Worm (Caenorhabditis elegans) whole organism, late embryonic: ENCODE measurements around the gene pitp-1.

ENCODE experiments used
- F13H6.1 ChIP-seq: sonication (generic microtip); optimal IDR thresholded peaks from 2 replicates; lab custom pipeline; 2016; ENCODE audit warnings: missing genetic modification characterization, missing compliant biosample characterization
- ama-1 ChIP-seq: fragments of 150-350 bp; optimal IDR thresholded peaks from 2 replicates; lab custom pipeline; 2014
- ceh-2 ChIP-seq: sonication (generic microtip); optimal IDR thresholded peaks from 2 replicates; lab custom pipeline; 2016; ENCODE audit warnings: missing genotype, missing genetic modification characterization, missing compliant biosample characterization
- ceh-22 ChIP-seq: sonication (generic microtip); optimal IDR thresholded peaks from 2 replicates; lab custom pipeline; 2017; ENCODE audit warnings: missing biosample characterization, missing genetic modification characterization
- ceh-48 ChIP-seq: sonication (generic microtip); optimal IDR thresholded peaks from 2 replicates; lab custom pipeline; 2016; ENCODE audit warnings: missing genetic modification characterization, inconsistent platforms, missing compliant biosample characterization
- fax-1 ChIP-seq: sonication (generic microtip); optimal IDR thresholded peaks from 2 replicates; lab custom pipeline; 2016; ENCODE audit warnings: missing genotype, missing genetic modification characterization, missing compliant biosample characterization
- mec-3 ChIP-seq: sonication (generic microtip); optimal IDR thresholded peaks from 2 replicates; lab custom pipeline; 2016; ENCODE audit warnings: borderline replicate concordance, missing genetic modification characterization, missing compliant biosample characterization
- nfya-1 ChIP-seq: sonication (generic microtip); optimal IDR thresholded peaks from 2 replicates; lab custom pipeline; 2017; ENCODE audit warnings: missing genetic modification characterization, mild to moderate bottlenecking, missing compliant biosample characterization, antibody characterized with exemption, moderate library complexity
- pax-1 ChIP-seq: fragments of 150-350 bp; optimal IDR thresholded peaks from 2 replicates; lab custom pipeline; 2014; ENCODE audit warnings: missing biosample characterization, missing genetic modification characterization
- pha-4 ChIP-seq: fragments of 150-350 bp; optimal IDR thresholded peaks from 2 replicates; lab custom pipeline; 2018; ENCODE audit warnings: missing biosample characterization, missing genetic modification reagents, missing genetic modification characterization
- unc-3 ChIP-seq, 2 experiments: fragments of 200-800 bp in 1 of 2; sonication (Bioruptor generic) in 1 of 2; sonication (generic microtip) in 1 of 2; conservative IDR thresholded peaks in 1 of 2; optimal IDR thresholded peaks in 1 of 2; 2 replicates each; pipeline versions ENCODE4 v1.3.6 to Lab custom; 2016 to 2022; ENCODE audit warnings: missing compliant biosample characterization in 2 of 2, missing genetic modification characterization in 2 of 2, missing genetic modification reagents in 1 of 2

- TF ChIP-seq F13H6.1 (tag; lab: Kevin White, UChicago) (no peak), ceh-22 (tag; lab: Kevin White, UChicago) (no peak), nfya-1 (tag; lab: Kevin White, UChicago) (no peak), ceh-2 (tag; lab: Kevin White, UChicago) (no peak), mec-3 (tag; lab: Kevin White, UChicago) (no peak), ama-1 (lab: Kevin White, UChicago) (no peak), pax-1 (tag; lab: Kevin White, UChicago) (no peak), fax-1 (no peak), pha-4 (tag; lab: Kevin White, UChicago) (no peak), ceh-48 (no peak), unc-3 (GFP tag; conservative IDR thresholded peaks at IDR 0.05; lab: Robert Waterston, UW) (no peak), unc-3 (tag; optimal IDR thresholded peaks at IDR 0.05; lab: Kevin White, UChicago) (no peak)
Observed at ce11 chrIII:3482291-3482690, 47.3 kb downstream of the pitp-1 start, which contains the start of gene C34C12.6.
